Fruit fly (Drosophila melanogaster) whole organism: ENCODE data around the gene CG44194.

Experiments
- CG8478 ChIP-seq: fragments of >200 bp; optimal IDR thresholded peaks from 2 replicates; lab custom pipeline; 2018; ENCODE audit warnings: inconsistent platforms
- Dll ChIP-seq: fragments of >200 bp; optimal IDR thresholded peaks from 2 replicates; lab custom pipeline; 2017
- pan ChIP-seq: fragments of >200 bp; optimal IDR thresholded peaks from 2 replicates; lab custom pipeline; 2017
- psq ChIP-seq: fragments of >200 bp; optimal IDR thresholded peaks from 2 replicates; lab custom pipeline; 2017
- usp ChIP-seq: fragments of >200 bp; optimal IDR thresholded peaks from 2 replicates; lab custom pipeline; 2017; ENCODE audit warnings: missing biosample characterization, missing genetic modification characterization, mixed read lengths

DNA sequence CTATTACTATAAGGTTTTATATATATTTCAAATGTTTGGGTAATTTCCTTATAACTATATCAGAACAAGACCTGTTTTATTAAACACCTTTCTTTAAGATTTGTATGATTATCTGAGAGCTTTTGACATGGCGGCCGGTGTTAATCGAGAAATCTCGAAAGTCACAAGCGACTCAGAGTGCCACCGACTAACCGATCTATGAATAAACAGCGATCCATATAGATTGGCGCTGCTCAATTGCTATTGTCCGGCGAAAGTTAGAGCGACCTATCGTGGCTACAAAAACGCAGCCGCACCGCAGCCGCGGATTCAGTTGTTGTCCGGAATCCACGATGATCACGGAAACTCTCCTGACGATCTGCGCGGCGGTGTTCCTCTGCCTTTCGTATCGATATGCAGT lies 34.0 kb downstream of the CG44194 start, which contains the start of gene Cyp304a1:
- no peak for TF ChIP-seq Dll (lab: Kevin White, UChicago)
- no peak for TF ChIP-seq usp (GFP tag; lab: Kevin White, UChicago)
- TF ChIP-seq pan (lab: Kevin White, UChicago) = no peak
- no peak for TF ChIP-seq CG8478 (lab: Kevin White, UChicago)
- no peak for TF ChIP-seq psq
